Worm (Caenorhabditis elegans): ENCODE data around the gene F10G2.10.
"Not testable (repeated sequence)": the region's sequence is repeated elsewhere in the genome, so short reads cannot be mapped to it uniquely, and the experiment has no call there.

F10G2.10 gene

ce11 chrV:7288699-7289098, 33.3 kb upstream of the F10G2.10 start, which contains the start of gene C13A2.1:
Gene C13A2.1 (plus strand): TSS chrV:7288999.
- TF ChIP-seq ceh-45 (GFP tag; IDR thresholded peaks at IDR 0.05), result no peak
- TF ChIP-seq syd-9 (tag; optimal IDR thresholded peaks at IDR 0.05), result no peak
- no peak for TF ChIP-seq ceh-30 (tag; optimal IDR thresholded peaks at IDR 0.05)
- TF ChIP-seq ceh-18 (tag; optimal IDR thresholded peaks at IDR 0.05), result no peak
- TF ChIP-seq ttx-3 (tag; optimal IDR thresholded peaks at IDR 0.05), result no peak
- TF ChIP-seq elt-2 (tag; optimal IDR thresholded peaks at IDR 0.05), result no peak
- TF ChIP-seq ref-2 (tag; optimal IDR thresholded peaks at IDR 0.05), result no peak
- TF ChIP-seq ceh-6 (GFP tag; optimal IDR thresholded peaks at IDR 0.05), result no peak

ce11 chrV:7295270-7295669, 26.7 kb upstream of the F10G2.10 start, which contains the start of gene F07G11.4:
Gene F07G11.4 (minus strand): TSS chrV:7295370.
- TF ChIP-seq F13H6.1 (tag; optimal IDR thresholded peaks at IDR 0.05) (no peak), pha-4 (tag; optimal IDR thresholded peaks at IDR 0.05) (no peak), ama-1 (optimal IDR thresholded peaks at IDR 0.05) (no peak), ceh-18 (tag; optimal IDR thresholded peaks at IDR 0.05) (no peak), ceh-45 (GFP tag; IDR thresholded peaks at IDR 0.05) (no peak)

- TF ChIP-seq syd-9 (tag; optimal IDR thresholded peaks at IDR 0.05) (no peak), hlh-6 (tag; optimal IDR thresholded peaks at IDR 0.05) (no peak), ama-1 (optimal IDR thresholded peaks at IDR 0.05) (no peak), dve-1 (tag; optimal IDR thresholded peaks at IDR 0.05) (no peak), ceh-9 (tag; optimal IDR thresholded peaks at IDR 0.05) (no peak)
Observed at ce11 chrV:7297263-7297662, 24.8 kb upstream of the F10G2.10 start, which contains the start of gene srj-32. Gene srj-32 (minus strand): TSS chrV:7297363.

- TF ChIP-seq dve-1 (tag; optimal IDR thresholded peaks at IDR 0.05) (no peak), ceh-9 (tag; optimal IDR thresholded peaks at IDR 0.05) (no peak)
Observed at ce11 chrV:7298463-7298862, 23.6 kb upstream of the F10G2.10 start, which contains the start of gene F07G11.3. Gene F07G11.3 (plus strand): TSS chrV:7298763.

- not testable (repeated sequence) for TF ChIP-seq ceh-6 (GFP tag; optimal IDR thresholded peaks at IDR 0.05); tbx-2 (tag; optimal IDR thresholded peaks at IDR 0.05); C08G9.2 (tag; optimal IDR thresholded peaks at IDR 0.05)
Observed at ce11 chrV:7304506-7304905, 17.5 kb upstream of the F10G2.10 start, which contains the start of gene F07G11.2. Gene F07G11.2 (plus strand): TSS chrV:7304806.

ce11 chrV:7307089-7307488, 14.9 kb upstream of the F10G2.10 start, which contains the start of gene F07G11.1:
Gene F07G11.1 (plus strand): TSS chrV:7307389.
- TF ChIP-seq mec-3 (tag; optimal IDR thresholded peaks at IDR 0.05; ENCODE audit: borderline replicate concordance) (no peak), sdc-2 (tag; optimal IDR thresholded peaks at IDR 0.05) (no peak), pqm-1 (tag; optimal IDR thresholded peaks at IDR 0.05) (no peak), odd-2 (tag; optimal IDR thresholded peaks at IDR 0.05) (no peak), sox-4 (tag; optimal IDR thresholded peaks at IDR 0.05) (no peak), hlh-6 (tag; optimal IDR thresholded peaks at IDR 0.05) (no peak)

- TF ChIP-seq rnt-1 (tag; optimal IDR thresholded peaks at IDR 0.05), result no peak
- no peak for TF ChIP-seq fkh-6 (tag; optimal IDR thresholded peaks at IDR 0.05)
- TF ChIP-seq C38D4.7 (GFP tag; optimal IDR thresholded peaks at IDR 0.05), result no peak
- TF ChIP-seq tbx-7 (tag; optimal IDR thresholded peaks at IDR 0.05), result no peak
- no peak for TF ChIP-seq ahr-1 (tag; optimal IDR thresholded peaks at IDR 0.05)
- no peak for TF ChIP-seq ztf-16 (tag; optimal IDR thresholded peaks at IDR 0.05)
- no peak for TF ChIP-seq pat-9 (tag; optimal IDR thresholded peaks at IDR 0.05)
Observed at ce11 chrV:7313233-7313632, 8.8 kb upstream of the F10G2.10 start, which contains the start of gene srx-6. Gene srx-6 (minus strand): TSS chrV:7313333.

ce11 chrV:7320909-7321308, 1.1 kb upstream of the F10G2.10 start, which contains the start of gene lmd-4:
Gene lmd-4 (minus strand): TSS chrV:7321009.
- TF ChIP-seq ceh-48 (tag; optimal IDR thresholded peaks at IDR 0.05) (no peak), pat-9 (tag; optimal IDR thresholded peaks at IDR 0.05) (no peak), ttx-3 (tag; optimal IDR thresholded peaks at IDR 0.05) (no peak), fkh-6 (tag; optimal IDR thresholded peaks at IDR 0.05) (no peak)

All from whole organism, late embryonic.